Fruit fly (Drosophila melanogaster): ENCODE data around the gene CG14983.

The CG14983 gene

dm6 chr3L:3949205-3949604 is at the start of gene CG14983:
Gene CG14983 (minus strand): TSS chr3L:3949305.
- TF ChIP-seq CG8478 (optimal IDR thresholded peaks at IDR 0.05) (no peak), CTCF (optimal IDR thresholded peaks at IDR 0.05) (no peak)

- no peak for TF ChIP-seq CTCF (optimal IDR thresholded peaks at IDR 0.05)
- TF ChIP-seq CG8478 (optimal IDR thresholded peaks at IDR 0.05), result no peak
Observed at dm6 chr3L:3995554-3995953, 46.4 kb upstream of the CG14983 start.

- no peak for TF ChIP-seq CTCF (optimal IDR thresholded peaks at IDR 0.05)
- TF ChIP-seq CG8478 (optimal IDR thresholded peaks at IDR 0.05), result no peak
Observed at dm6 chr3L:3983466-3983946, 34.4 kb upstream of the CG14983 start, which contains the start of gene scrt. Gene scrt (plus strand): TSS chr3L:3983896.

dm6 chr3L:3980027-3980426 is 30.9 kb upstream of the CG14983 start:
- TF ChIP-seq CG8478 (optimal IDR thresholded peaks at IDR 0.05), result no peak
- TF ChIP-seq CTCF (optimal IDR thresholded peaks at IDR 0.05), result no peak

- no peak for TF ChIP-seq CG8478 (optimal IDR thresholded peaks at IDR 0.05)
- TF ChIP-seq CTCF (optimal IDR thresholded peaks at IDR 0.05), result no peak
Observed at dm6 chr3L:3978762-3979516, 29.8 kb upstream of the CG14983 start.

dm6 chr3L:3977622-3978355 is 28.7 kb upstream of the CG14983 start:
- TF ChIP-seq CG8478 (optimal IDR thresholded peaks at IDR 0.05) (no peak), CTCF (optimal IDR thresholded peaks at IDR 0.05) (no peak)

dm6 chr3L:3976438-3976837 is 27.3 kb upstream of the CG14983 start:
- TF ChIP-seq CG8478 (optimal IDR thresholded peaks at IDR 0.05) (no peak), CTCF (optimal IDR thresholded peaks at IDR 0.05) (no peak)

- TF ChIP-seq CTCF (optimal IDR thresholded peaks at IDR 0.05) (no peak), CG8478 (optimal IDR thresholded peaks at IDR 0.05) (no peak)
Observed at dm6 chr3L:3972599-3972998, 23.5 kb upstream of the CG14983 start, which contains the start of gene CG43915. Gene CG43915 (plus strand): TSS chr3L:3972899.

- TF ChIP-seq CTCF (optimal IDR thresholded peaks at IDR 0.05) (no peak), CG8478 (optimal IDR thresholded peaks at IDR 0.05) (no peak)
Observed at dm6 chr3L:3970372-3971031, 21.4 kb upstream of the CG14983 start.

dm6 chr3L:3965102-3965501 is 16.0 kb upstream of the CG14983 start:
- TF ChIP-seq CTCF (optimal IDR thresholded peaks at IDR 0.05), result no peak
- TF ChIP-seq CG8478 (optimal IDR thresholded peaks at IDR 0.05), result no peak

dm6 chr3L:3964671-3965070 is 15.6 kb upstream of the CG14983 start, which contains the start of gene CG12605:
Gene CG12605 (minus strand): TSS chr3L:3964771.
- no peak for TF ChIP-seq CTCF (optimal IDR thresholded peaks at IDR 0.05)
- TF ChIP-seq CG8478 (optimal IDR thresholded peaks at IDR 0.05), result no peak

- TF ChIP-seq CG8478 (optimal IDR thresholded peaks at IDR 0.05) (no peak), CTCF (optimal IDR thresholded peaks at IDR 0.05) (no peak)
Observed at dm6 chr3L:3963979-3964378, 14.9 kb upstream of the CG14983 start.

- no peak for TF ChIP-seq CG8478 (optimal IDR thresholded peaks at IDR 0.05)
- TF ChIP-seq CTCF (optimal IDR thresholded peaks at IDR 0.05), result no peak
Observed at dm6 chr3L:3960877-3961417, 11.8 kb upstream of the CG14983 start.

- TF ChIP-seq CTCF (optimal IDR thresholded peaks at IDR 0.05), result no peak
- TF ChIP-seq CG8478 (optimal IDR thresholded peaks at IDR 0.05), result no peak
Observed at dm6 chr3L:3952468-3952867, 3.4 kb upstream of the CG14983 start, which contains the start of gene CG14984. Gene CG14984 (minus strand): TSS chr3L:3952550.

dm6 chr3L:3951875-3952274 is 2.8 kb upstream of the CG14983 start:
- TF ChIP-seq CG8478 (optimal IDR thresholded peaks at IDR 0.05), result no peak
- TF ChIP-seq CTCF (optimal IDR thresholded peaks at IDR 0.05), result no peak
